Fruit fly (Drosophila melanogaster) whole organism, embryonic: ENCODE results near the gene CG15461.

Source experiments
- CG3726 ChIP-seq: fragments of 200-800 bp; sonication (Bioruptor generic); IDR thresholded peaks from 3 replicates; pipeline ENCODE4, ENCODE4 v1.3.6; 2022; ENCODE audit warnings: missing biosample characterization, missing genetic modification characterization
- mirr ChIP-seq: fragments of 200-800 bp; sonication (Bioruptor generic); optimal IDR thresholded peaks from 3 replicates; lab custom pipeline; 2018; ENCODE audit warnings: missing biosample characterization, mild to moderate bottlenecking, missing genetic modification characterization

- TF ChIP-seq CG3726 (no peak), mirr (no peak)
These were observed 38.0 kb upstream of the CG15461 start for dm6 chrX:20447865-20448584.
